Fruit fly (Drosophila melanogaster): ENCODE results near the gene lsn.

lsn gene

DNA sequence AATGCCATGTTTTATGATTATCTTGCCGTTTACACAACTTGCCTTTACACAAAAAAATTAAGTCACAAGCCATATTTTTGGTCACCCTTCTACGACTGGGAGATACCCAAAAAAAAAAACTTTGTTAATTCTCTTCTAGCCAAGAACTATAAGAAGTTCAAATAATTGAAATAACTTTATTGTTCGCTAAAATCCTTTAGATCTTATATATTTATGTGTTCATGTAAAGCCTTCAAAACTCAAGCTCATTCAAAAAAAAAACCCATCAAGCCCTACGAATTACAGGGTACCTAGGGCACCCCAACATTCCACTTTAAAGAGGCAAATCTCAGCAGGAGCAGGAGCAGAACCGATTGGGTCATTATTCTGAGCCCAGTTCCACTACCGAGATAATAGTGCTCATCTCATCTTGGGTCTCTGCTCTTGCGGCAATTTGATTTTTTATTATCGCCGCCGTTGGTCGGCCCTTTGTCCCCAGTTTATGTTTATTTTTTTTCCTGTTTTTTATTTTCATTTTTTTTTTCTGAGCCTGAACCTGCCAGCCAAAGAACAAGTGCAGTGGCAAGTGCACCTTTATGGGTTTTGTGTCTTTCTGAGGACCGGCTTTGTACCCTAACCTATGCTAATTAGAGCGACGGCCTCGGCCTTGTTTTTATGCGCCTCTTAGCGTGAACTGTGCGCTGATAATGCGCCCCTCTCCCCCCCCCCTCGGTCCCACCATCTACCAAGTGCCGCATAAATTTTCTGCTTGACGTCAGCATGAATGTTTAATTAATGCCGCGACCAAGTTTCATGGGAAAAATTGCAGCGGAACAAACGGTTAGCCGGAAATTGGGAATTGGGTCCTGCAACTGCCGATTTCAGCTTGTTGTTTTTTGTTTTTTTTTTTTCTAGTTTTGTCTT lies 23.2 kb upstream of the lsn start (continued):
- TF ChIP-seq CG10267 (tag; optimal IDR thresholded peaks at IDR 0.05) (no peak), Trl (optimal IDR thresholded peaks at IDR 0.05) (no peak), Trl (GFP tag; optimal IDR thresholded peaks at IDR 0.05) (no peak), Blimp-1 (GFP tag; optimal IDR thresholded peaks at IDR 0.05) (no peak), D19B (GFP tag; optimal IDR thresholded peaks at IDR 0.05) (peak; percentile 35), gem (tag; optimal IDR thresholded peaks at IDR 0.05) (peak; percentile 14), CG1647 (GFP tag; optimal IDR thresholded peaks at IDR 0.05) (no peak), row (GFP tag; IDR thresholded peaks at IDR 0.05) (peak; percentile 18; the same call in 1 of the 3 replicates), CG6683 (GFP tag; optimal IDR thresholded peaks at IDR 0.05) (no peak), esg (GFP tag; conservative IDR thresholded peaks at IDR 0.05) (no peak), lilli (GFP tag; optimal IDR thresholded peaks at IDR 0.05) (no peak), dm (GFP tag; optimal IDR thresholded peaks at IDR 0.05) (no peak), jing (GFP tag; optimal IDR thresholded peaks at IDR 0.05) (no peak), Dek (tag; optimal IDR thresholded peaks at IDR 0.05) (no peak), sens (GFP tag) (peak; percentile 52), CG13296 (GFP tag; optimal IDR thresholded peaks at IDR 0.05) (no peak), CG11085 (GFP tag; IDR thresholded peaks at IDR 0.05) (no peak), prd (optimal IDR thresholded peaks at IDR 0.05) (no peak), prd (GFP tag; IDR thresholded peaks at IDR 0.05) (no peak), Rfx (GFP tag; IDR thresholded peaks at IDR 0.05) (no peak), tio (GFP tag; optimal IDR thresholded peaks at IDR 0.05) (no peak), CG4424 (GFP tag; optimal IDR thresholded peaks at IDR 0.05) (no peak), nom (GFP tag; optimal IDR thresholded peaks at IDR 0.05) (peak; percentile 60), ac (GFP tag; optimal IDR thresholded peaks at IDR 0.05) (no peak), CG4730 (GFP tag; IDR thresholded peaks at IDR 0.05) (no peak), TFAM (GFP tag; optimal IDR thresholded peaks at IDR 0.05) (no peak), phol (tag; optimal IDR thresholded peaks at IDR 0.05) (peak; percentile 1), Dbx (GFP tag; IDR thresholded peaks at IDR 0.05) (no peak), lbe (GFP tag; optimal IDR thresholded peaks at IDR 0.05) (no peak), tgo (GFP tag; IDR thresholded peaks at IDR 0.05) (no peak), CG10366 (GFP tag; IDR thresholded peaks at IDR 0.05) (no peak), fd102C (GFP tag; optimal IDR thresholded peaks at IDR 0.05) (no peak)

DNA sequence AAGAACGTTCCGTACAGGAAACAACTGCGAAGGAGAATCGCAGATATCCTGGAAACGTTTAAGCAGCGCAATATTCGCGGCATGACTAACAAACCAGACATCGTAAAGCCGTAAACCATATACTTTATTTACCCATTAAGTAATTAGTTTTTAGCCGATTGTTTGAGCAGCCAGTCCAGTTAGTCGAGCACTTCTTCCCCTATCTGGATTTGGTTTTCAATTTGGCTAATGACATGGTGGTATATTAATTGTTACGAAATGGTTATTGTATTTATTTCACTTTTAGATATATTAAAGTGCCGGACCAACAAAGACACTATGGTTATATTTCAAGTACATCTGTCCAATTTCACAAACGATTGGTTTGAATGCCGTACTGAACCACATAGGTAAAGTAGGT lies 21.3 kb upstream of the lsn start, which contains the start of gene Gr93b:
TSS of gene Gr93b (minus strand) at position 101 of the 400 bp plus-strand sequence.
- no peak for TF ChIP-seq prd (optimal IDR thresholded peaks at IDR 0.05)
- no peak for TF ChIP-seq prd (GFP tag; IDR thresholded peaks at IDR 0.05)
- TF ChIP-seq pb (GFP tag; optimal IDR thresholded peaks at IDR 0.05): no peak
- no peak for TF ChIP-seq ERR (GFP tag; optimal IDR thresholded peaks at IDR 0.05)
- no peak for TF ChIP-seq bab2 (GFP tag; optimal IDR thresholded peaks at IDR 0.05)
- no peak for TF ChIP-seq chm (GFP tag; IDR thresholded peaks at IDR 0.05)
- TF ChIP-seq D19B (GFP tag; optimal IDR thresholded peaks at IDR 0.05): no peak
- TF ChIP-seq CG4854 (GFP tag; optimal IDR thresholded peaks at IDR 0.05): no peak
- no peak for TF ChIP-seq Taf1 (GFP tag; IDR thresholded peaks at IDR 0.05)
- no peak for TF ChIP-seq sd (tag; optimal IDR thresholded peaks at IDR 0.05)
- TF ChIP-seq eyg (GFP tag; optimal IDR thresholded peaks at IDR 0.05): no peak
- no peak for TF ChIP-seq CG33557 (GFP tag; optimal IDR thresholded peaks at IDR 0.05)
- TF ChIP-seq trh (GFP tag; optimal IDR thresholded peaks at IDR 0.05): no peak
- TF ChIP-seq ham (GFP tag; IDR thresholded peaks at IDR 0.05): no peak
- TF ChIP-seq CG11085 (GFP tag; IDR thresholded peaks at IDR 0.05): no peak
- no peak for TF ChIP-seq sima (GFP tag; optimal IDR thresholded peaks at IDR 0.05)
